Fruit fly (Drosophila melanogaster) whole organism, prepupa: ENCODE measurements around the gene IFT57.

ENCODE experiments used
- Blimp-1 ChIP-seq: fragments of 200-800 bp; sonication (Bioruptor generic); optimal IDR thresholded peaks from 3 replicates; lab custom pipeline; 2017; ENCODE audit warnings: missing biosample characterization, missing genetic modification characterization, mild to moderate bottlenecking, moderate library complexity, missing genetic modification reagents
- CG10631 ChIP-seq: fragments of 200-800 bp; sonication (Bioruptor generic); optimal IDR thresholded peaks from 2 replicates; lab custom pipeline; 2016; ENCODE audit warnings: missing biosample characterization, missing genetic modification characterization
- CG10669 ChIP-seq: fragments of 200-800 bp; sonication (Bioruptor generic); optimal IDR thresholded peaks from 3 replicates; lab custom pipeline; 2018; ENCODE audit warnings: missing biosample characterization, mild to moderate bottlenecking, missing genetic modification characterization, moderate library complexity
- CG11294 ChIP-seq: fragments of 200-800 bp; sonication (Bioruptor generic); IDR thresholded peaks from 2 replicates; pipeline ENCODE4 v1.3.6; 2022; ENCODE audit warnings: missing biosample characterization, missing genetic modification characterization
- CG15336 ChIP-seq: fragments of 200-800 bp; sonication (Bioruptor generic); IDR thresholded peaks from 2 replicates; pipeline ENCODE4 v1.3.6; 2022; ENCODE audit warnings: missing biosample characterization, missing genetic modification characterization
- CG1621 ChIP-seq: fragments of 200-800 bp; sonication (Bioruptor generic); optimal IDR thresholded peaks from 3 replicates; lab custom pipeline; 2018; ENCODE audit warnings: missing biosample characterization, mild to moderate bottlenecking, missing genetic modification characterization
- CG16779 ChIP-seq: fragments of 200-800 bp; sonication (Bioruptor generic); optimal IDR thresholded peaks from 3 replicates; lab custom pipeline; 2017; ENCODE audit warnings: missing biosample characterization, mild to moderate bottlenecking, missing genetic modification characterization
- CG3032 ChIP-seq: fragments of 200-800 bp; optimal IDR thresholded peaks from 2 replicates; lab custom pipeline; 2019; ENCODE audit warnings: missing biosample characterization, mild to moderate bottlenecking, missing genetic modification characterization, moderate library complexity
- CG31627 ChIP-seq: fragments of 200-800 bp; sonication (Bioruptor generic); optimal IDR thresholded peaks from 3 replicates; lab custom pipeline; 2016; ENCODE audit warnings: missing biosample characterization, missing genetic modification characterization
- CG32006 ChIP-seq: fragments of 200-800 bp; sonication (Bioruptor generic); optimal IDR thresholded peaks from 3 replicates; lab custom pipeline; 2017; ENCODE audit warnings: missing biosample characterization, mild to moderate bottlenecking, missing genetic modification characterization
- CG3919 ChIP-seq: fragments of 200-800 bp; sonication (Bioruptor generic); optimal IDR thresholded peaks from 3 replicates; lab custom pipeline; 2016; ENCODE audit warnings: missing biosample characterization, missing genetic modification characterization
- CG4318 ChIP-seq: fragments of 200-800 bp; sonication (Bioruptor generic); optimal IDR thresholded peaks from 3 replicates; lab custom pipeline; 2017; ENCODE audit warnings: missing biosample characterization, mild to moderate bottlenecking, missing genetic modification characterization
- CG6163 ChIP-seq: fragments of 200-800 bp; sonication (Bioruptor generic); IDR thresholded peaks from 3 replicates; pipeline ENCODE4 v1.3.6; 2022; ENCODE audit warnings: missing biosample characterization, missing genetic modification characterization
- CG6276 ChIP-seq: fragments of 200-800 bp; sonication (Bioruptor generic); optimal IDR thresholded peaks from 2 replicates; lab custom pipeline; 2017; ENCODE audit warnings: missing biosample characterization, mild to moderate bottlenecking, missing genetic modification characterization
- CG6854 ChIP-seq: fragments of 200-800 bp; sonication (Bioruptor generic); optimal IDR thresholded peaks from 2 replicates; lab custom pipeline; 2017; ENCODE audit warnings: missing biosample characterization, mild to moderate bottlenecking, missing genetic modification characterization
- CG7368 ChIP-seq: fragments of 200-800 bp; sonication (Bioruptor generic); optimal IDR thresholded peaks from 3 replicates; lab custom pipeline; 2016; ENCODE audit warnings: missing biosample characterization, missing genetic modification characterization
- CG8119 ChIP-seq: fragments of 200-800 bp; sonication (Bioruptor generic); IDR thresholded peaks from 3 replicates; pipeline ENCODE4 v1.3.6; 2022; ENCODE audit warnings: missing biosample characterization, missing genetic modification characterization
- CG8319 ChIP-seq: fragments of 200-800 bp; sonication (Bioruptor generic); optimal IDR thresholded peaks from 3 replicates; lab custom pipeline; 2016; ENCODE audit warnings: missing biosample characterization, missing genetic modification characterization
- CG8632 ChIP-seq: fragments of 200-800 bp; sonication (Bioruptor generic); optimal IDR thresholded peaks from 3 replicates; lab custom pipeline; 2016; ENCODE audit warnings: missing biosample characterization, missing genetic modification characterization
- CG9139 ChIP-seq: fragments of 200-800 bp; sonication (Bioruptor generic); optimal IDR thresholded peaks from 3 replicates; lab custom pipeline; 2017; ENCODE audit warnings: missing biosample characterization, mild to moderate bottlenecking, missing genetic modification characterization
- Eip78C ChIP-seq: fragments of 200-800 bp; sonication (Bioruptor generic); peaks from one replicate; lab custom pipeline; 2016; ENCODE audit warnings: missing biosample characterization, missing genetic modification characterization
- Eip93F ChIP-seq: fragments of 200-800 bp; sonication (Bioruptor generic); optimal IDR thresholded peaks from 2 replicates; lab custom pipeline; 2016; ENCODE audit warnings: missing biosample characterization, mild to moderate bottlenecking, missing genetic modification characterization
- Ets96B ChIP-seq: fragments of 200-800 bp; optimal IDR thresholded peaks from 2 replicates; lab custom pipeline; 2019; ENCODE audit warnings: missing biosample characterization, mild to moderate bottlenecking, missing genetic modification characterization, moderate library complexity
- Gug ChIP-seq: fragments of 200-800 bp; sonication (Bioruptor generic); IDR thresholded peaks from 2 replicates; pipeline ENCODE4 v1.3.6; 2022; ENCODE audit warnings: missing biosample characterization, missing genetic modification characterization
- Hr38 ChIP-seq: sonication (Bioruptor generic); optimal IDR thresholded peaks from 2 replicates; lab custom pipeline; 2016; ENCODE audit warnings: missing biosample characterization, missing genetic modification characterization
- Hr39 ChIP-seq: fragments of 200-800 bp; sonication (Bioruptor generic); optimal IDR thresholded peaks from 2 replicates; lab custom pipeline; 2016; ENCODE audit warnings: missing biosample characterization, missing genetic modification characterization
- Met ChIP-seq: fragments of 200-800 bp; sonication (Bioruptor generic); optimal IDR thresholded peaks from 3 replicates; lab custom pipeline; 2016; ENCODE audit warnings: missing biosample characterization, missing genetic modification characterization
- OdsH ChIP-seq: fragments of 200-800 bp; sonication (Bioruptor generic); optimal IDR thresholded peaks from 3 replicates; lab custom pipeline; 2016; ENCODE audit warnings: missing biosample characterization, missing genetic modification characterization
- Smox ChIP-seq: fragments of 200-800 bp; sonication (Bioruptor generic); optimal IDR thresholded peaks from 3 replicates; lab custom pipeline; 2016; ENCODE audit warnings: missing biosample characterization, missing genetic modification characterization
- Sox102F ChIP-seq: fragments of 200-800 bp; sonication (Bioruptor generic); optimal IDR thresholded peaks from 2 replicates; lab custom pipeline; 2016; ENCODE audit warnings: missing biosample characterization, mild to moderate bottlenecking, missing genetic modification characterization
- Sox14 ChIP-seq: fragments of 200-800 bp; sonication (Bioruptor generic); optimal IDR thresholded peaks from 3 replicates; lab custom pipeline; 2016; ENCODE audit warnings: missing biosample characterization, missing genetic modification characterization
- Sox15 ChIP-seq: fragments of 200-800 bp; sonication (Bioruptor generic); optimal IDR thresholded peaks from 3 replicates; lab custom pipeline; 2016; ENCODE audit warnings: missing biosample characterization, missing genetic modification characterization
- achi ChIP-seq: fragments of 200-800 bp; sonication (Bioruptor generic); optimal IDR thresholded peaks from 3 replicates; lab custom pipeline; 2016; ENCODE audit warnings: missing biosample characterization, missing genetic modification characterization
- acj6 ChIP-seq: fragments of 200-800 bp; sonication (Bioruptor generic); optimal IDR thresholded peaks from 3 replicates; lab custom pipeline; 2016; ENCODE audit warnings: missing biosample characterization, missing genetic modification characterization
- cyc ChIP-seq: fragments of 200-800 bp; sonication (Bioruptor generic); optimal IDR thresholded peaks from 3 replicates; lab custom pipeline; 2016; ENCODE audit warnings: missing biosample characterization, missing genetic modification characterization
- dac ChIP-seq: fragments of 200-800 bp; sonication (Bioruptor generic); optimal IDR thresholded peaks from 2 replicates; lab custom pipeline; 2017; ENCODE audit warnings: missing biosample characterization, mild to moderate bottlenecking, missing genetic modification characterization
- dsx ChIP-seq: fragments of 200-800 bp; optimal IDR thresholded peaks from 3 replicates; lab custom pipeline; 2019; ENCODE audit warnings: missing biosample characterization, mild to moderate bottlenecking, missing genetic modification characterization, moderate library complexity; ENCODE audit not compliant: poor library complexity, severe bottlenecking
- eg ChIP-seq: fragments of 200-800 bp; sonication (Bioruptor generic); IDR thresholded peaks from 3 replicates; pipeline ENCODE4 v1.3.6; 2022; ENCODE audit warnings: missing biosample characterization, missing genetic modification characterization
- esn ChIP-seq: fragments of 200-800 bp; sonication (Bioruptor generic); optimal IDR thresholded peaks from 2 replicates; lab custom pipeline; 2016; ENCODE audit warnings: missing biosample characterization, mild to moderate bottlenecking, missing genetic modification characterization, moderate library complexity
- fd59A ChIP-seq: fragments of 200-800 bp; sonication (Bioruptor generic); optimal IDR thresholded peaks from 2 replicates; lab custom pipeline; 2017; ENCODE audit warnings: missing biosample characterization, mild to moderate bottlenecking, missing genetic modification characterization, missing genetic modification reagents
- fd85E ChIP-seq: fragments of 200-800 bp; sonication (Bioruptor generic); optimal IDR thresholded peaks from 3 replicates; lab custom pipeline; 2016; ENCODE audit warnings: missing biosample characterization, missing genetic modification characterization
- fkh ChIP-seq: fragments of 200-800 bp; sonication (Bioruptor generic); optimal IDR thresholded peaks from 3 replicates; lab custom pipeline; 2017; ENCODE audit warnings: missing biosample characterization, mild to moderate bottlenecking, missing genetic modification characterization, moderate library complexity
- lz ChIP-seq: fragments of 200-800 bp; sonication (Bioruptor generic); optimal IDR thresholded peaks from 3 replicates; lab custom pipeline; 2016; ENCODE audit warnings: missing biosample characterization, missing genetic modification characterization
- net ChIP-seq: fragments of 200-800 bp; sonication (Bioruptor generic); optimal IDR thresholded peaks from 3 replicates; lab custom pipeline; 2016; ENCODE audit warnings: missing biosample characterization, missing genetic modification characterization
- pdm3 ChIP-seq: fragments of 200-800 bp; sonication (Bioruptor generic); optimal IDR thresholded peaks from 3 replicates; lab custom pipeline; 2016; ENCODE audit warnings: missing biosample characterization, missing genetic modification characterization
- salr ChIP-seq, 2 experiments: fragments of 200-800 bp; sonication (Bioruptor generic); optimal IDR thresholded peaks; 3 replicates each; lab custom pipeline; 2016 to 2018; ENCODE audit warnings: missing biosample characterization in 2 of 2, missing genetic modification characterization in 2 of 2, mild to moderate bottlenecking in 1 of 2
- spab ChIP-seq: fragments of 200-800 bp; sonication (Bioruptor generic); optimal IDR thresholded peaks from 2 replicates; lab custom pipeline; 2017; ENCODE audit warnings: missing biosample characterization, mild to moderate bottlenecking, missing genetic modification characterization, missing genetic modification reagents
- svp ChIP-seq: fragments of 200-800 bp; sonication (Bioruptor generic); peaks from one replicate; lab custom pipeline; 2016; ENCODE audit warnings: missing biosample characterization, missing genetic modification characterization
- topi ChIP-seq: fragments of 200-800 bp; sonication (Bioruptor generic); optimal IDR thresholded peaks from 3 replicates; lab custom pipeline; 2016; ENCODE audit warnings: missing biosample characterization, missing genetic modification characterization

Gene IFT57

DNA sequence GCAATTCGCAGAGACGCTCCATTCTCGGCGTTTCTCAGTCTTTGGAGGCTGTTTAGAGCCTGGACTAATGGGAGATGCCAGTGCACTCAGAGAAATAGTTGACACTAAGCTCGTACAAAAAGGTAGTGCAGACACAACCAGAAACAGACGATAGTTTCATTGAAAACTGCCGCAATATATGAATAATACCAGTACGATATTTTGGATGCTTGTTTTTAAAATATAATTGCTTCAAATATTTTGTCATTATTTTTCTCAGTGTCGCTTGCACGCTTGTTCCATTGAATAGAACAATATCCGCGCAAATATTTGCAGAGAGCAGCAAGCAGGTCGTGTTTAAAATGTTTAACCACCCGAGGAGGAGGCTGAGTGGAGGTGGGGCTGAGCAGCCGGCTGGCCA lies 45.9 kb downstream of the IFT57 start (continued):
- TF ChIP-seq fd59A (GFP tag; lab: Kevin White, UChicago) (no peak), Hr38 (GFP tag; lab: Kevin White, UChicago) (no peak), CG6163 (peak; percentile 67), cyc (peak; percentile 17), CG1621 (tag; lab: Kevin White, UChicago) (no peak), CG15336 (GFP tag; lab: Robert Waterston, UW) (peak; percentile 41), CG3919 (GFP tag; lab: Kevin White, UChicago) (peak; percentile 32)
- TF ChIP-seq, all 60 proteins: peak for 20

DNA sequence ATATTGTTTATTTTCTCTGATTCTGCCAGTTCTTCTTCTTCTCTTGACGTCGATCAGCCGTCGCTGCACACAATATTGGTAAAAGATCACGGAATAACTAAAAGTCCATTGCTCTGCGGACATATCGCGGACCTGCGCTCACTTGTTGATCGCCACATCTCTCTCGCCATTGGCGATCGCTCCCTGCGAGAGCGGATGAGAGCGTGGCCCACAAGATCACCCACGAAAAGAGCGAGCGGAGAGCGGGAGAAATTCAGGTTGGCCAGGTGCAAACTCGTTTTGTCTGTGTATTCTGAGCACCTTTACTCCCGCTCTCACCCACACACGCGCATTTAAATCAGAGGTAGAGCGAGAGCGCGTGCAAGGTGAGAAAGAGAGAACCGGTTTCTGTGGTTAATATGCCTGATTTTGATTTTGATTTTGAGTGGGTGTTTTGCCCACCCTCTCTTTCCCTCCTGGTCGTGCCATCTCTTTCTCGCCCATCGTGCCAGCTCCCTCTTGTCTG lies 50.1 kb downstream of the IFT57 start, which contains the start of gene sob:
Gene sob, minus strand, starts transcription at position 102 of the 505 bp plus-strand sequence.
- no peak for TF ChIP-seq CG32006 (GFP tag; lab: Kevin White, UChicago)
- TF ChIP-seq CG8319, result no peak
- TF ChIP-seq pdm3, result no peak
- no peak for TF ChIP-seq achi
- TF ChIP-seq dsx (GFP tag; lab: Kevin White, UChicago), result no peak
- no peak for TF ChIP-seq CG8632 (GFP tag; lab: Kevin White, UChicago)
- TF ChIP-seq Blimp-1 (GFP tag; lab: Kevin White, UChicago), result no peak
- peak; percentile 29 for TF ChIP-seq fd85E (GFP tag; lab: Kevin White, UChicago)
- no peak for TF ChIP-seq CG7368 (GFP tag; lab: Kevin White, UChicago)
- TF ChIP-seq CG6854 (GFP tag; lab: Kevin White, UChicago), result peak; percentile 71
- TF ChIP-seq Smox, result no peak
- TF ChIP-seq CG10631 (GFP tag; lab: Kevin White, UChicago), result no peak
- TF ChIP-seq CG6163, result peak; percentile 61; the same call in 2 of the 3 replicates
- TF ChIP-seq CG9139 (GFP tag; lab: Kevin White, UChicago), result peak; percentile 26
- TF ChIP-seq dac, result no peak
- TF ChIP-seq Hr38 (GFP tag; lab: Kevin White, UChicago), result no peak
- no peak for TF ChIP-seq Gug (GFP tag; lab: Robert Waterston, UW)
- TF ChIP-seq CG1621 (tag; lab: Kevin White, UChicago), result peak; percentile 20
- TF ChIP-seq salr (GFP tag; optimal IDR thresholded peaks at IDR 0.05; lab: Kevin White, UChicago), result no peak
- no peak for TF ChIP-seq fd59A (GFP tag; lab: Kevin White, UChicago)
- TF ChIP-seq fkh (GFP tag; lab: Kevin White, UChicago), result peak; percentile 5
- no peak for TF ChIP-seq Hr39 (GFP tag; lab: Kevin White, UChicago)
- TF ChIP-seq CG8119 (GFP tag; lab: Robert Waterston, UW), result peak; percentile 71; the same call in 2 of the 3 replicates
- TF ChIP-seq CG6276 (GFP tag; lab: Kevin White, UChicago), result peak; percentile 20
- TF ChIP-seq Ets96B (tag; lab: Kevin White, UChicago), result peak; percentile 19
- TF ChIP-seq CG4318 (GFP tag; lab: Kevin White, UChicago), result no peak
- peak; percentile 26 for TF ChIP-seq CG10669 (GFP tag; lab: Kevin White, UChicago)
- TF ChIP-seq eg, result peak; percentile 65
- peak; percentile 2 for TF ChIP-seq Sox14
- TF ChIP-seq CG3032, result no peak
- no peak for TF ChIP-seq spab (GFP tag; lab: Kevin White, UChicago)
- TF ChIP-seq CG3919 (GFP tag; lab: Kevin White, UChicago), result peak; percentile 37
- TF ChIP-seq CG11294 (GFP tag; lab: Robert Waterston, UW), result 0 out of 2 replicates have a peak, but pooled peaks have one; percentile 15
- TF ChIP-seq topi, result peak; percentile 40
- TF ChIP-seq CG31627 (GFP tag; lab: Kevin White, UChicago), result no peak
- TF ChIP-seq OdsH (GFP tag; lab: Kevin White, UChicago), result no peak
- TF ChIP-seq svp (GFP tag; lab: Kevin White, UChicago), result peak; percentile 70
- TF ChIP-seq Sox15, result no peak
- no peak for TF ChIP-seq cyc
- TF ChIP-seq lz (GFP tag; lab: Kevin White, UChicago), result no peak
- TF ChIP-seq acj6 (GFP tag; lab: Kevin White, UChicago), result no peak
- peak; percentile 76 for TF ChIP-seq Eip78C
- peak; percentile 22 for TF ChIP-seq CG16779 (tag; lab: Kevin White, UChicago)
- no peak for TF ChIP-seq Eip93F (GFP tag; lab: Kevin White, UChicago)
- TF ChIP-seq esn (GFP tag; lab: Kevin White, UChicago), result peak; percentile 36
- peak; percentile 60 for TF ChIP-seq Sox102F (GFP tag; lab: Kevin White, UChicago)
- no peak for TF ChIP-seq Met
- TF ChIP-seq net (GFP tag; lab: Kevin White, UChicago), result peak; percentile 31
